Worm (Caenorhabditis elegans) whole organism, L1 larva: ENCODE results near the gene irld-25.
"Not testable (repeated sequence)": the region's sequence is repeated elsewhere in the genome, so short reads cannot be mapped to it uniquely, and the experiment has no call there.

Experiments used
- C04F5.9 ChIP-seq: sonication (generic microtip); optimal IDR thresholded peaks from 2 replicates; lab custom pipeline; 2016; ENCODE audit warnings: missing genetic modification characterization, missing compliant biosample characterization
- C34B4.2 ChIP-seq: sonication (generic microtip); optimal IDR thresholded peaks from 2 replicates; lab custom pipeline; 2017; ENCODE audit warnings: mild to moderate bottlenecking, missing genetic modification characterization, missing compliant biosample characterization
- aha-1 ChIP-seq: fragments of 150-350 bp; optimal IDR thresholded peaks from 2 replicates; lab custom pipeline; 2014; ENCODE audit warnings: missing biosample characterization, missing genetic modification characterization
- alr-1 ChIP-seq: fragments of 200-800 bp; sonication (Bioruptor generic); optimal IDR thresholded peaks from 2 replicates; lab custom pipeline; 2018; ENCODE audit warnings: borderline replicate concordance, mild to moderate bottlenecking, missing genetic modification characterization, missing compliant biosample characterization
- blmp-1 ChIP-seq: fragments of 150-350 bp; optimal IDR thresholded peaks from 2 replicates; lab custom pipeline; 2014; ENCODE audit warnings: missing biosample characterization, missing genetic modification characterization
- ceh-90 ChIP-seq: sonication (generic microtip); optimal IDR thresholded peaks from 2 replicates; lab custom pipeline; 2016; ENCODE audit warnings: missing genetic modification characterization, missing compliant biosample characterization
- ces-1 ChIP-seq: fragments of 150-350 bp; optimal IDR thresholded peaks from 2 replicates; lab custom pipeline; 2014; ENCODE audit warnings: missing biosample characterization, missing genetic modification reagents, missing genetic modification characterization
- dpl-1 ChIP-seq, 3 experiments: fragments of 150-350 bp in 2 of 3; sonication (generic microtip) in 1 of 3; optimal IDR thresholded peaks; 2 replicates each; lab custom pipeline; 2014 to 2017; ENCODE audit warnings: missing biosample characterization in 3 of 3, missing genetic modification characterization in 3 of 3, missing genetic modification reagents in 3 of 3
- dsc-1 ChIP-seq: sonication (generic microtip); optimal IDR thresholded peaks from 2 replicates; lab custom pipeline; 2016; ENCODE audit warnings: mild to moderate bottlenecking, missing genetic modification characterization, missing compliant biosample characterization
- elt-2 ChIP-seq: sonication (generic microtip); optimal IDR thresholded peaks from 2 replicates; lab custom pipeline; 2016; ENCODE audit warnings: missing genetic modification characterization, mild to moderate bottlenecking, inconsistent platforms, missing compliant biosample characterization, missing genetic modification reagents
- fkh-10 ChIP-seq: sonication (generic microtip); optimal IDR thresholded peaks from 2 replicates; lab custom pipeline; 2017; ENCODE audit warnings: missing biosample characterization, missing genetic modification reagents, missing genetic modification characterization
- fkh-8 ChIP-seq: sonication (generic microtip); optimal IDR thresholded peaks from 2 replicates; lab custom pipeline; 2016; ENCODE audit warnings: mild to moderate bottlenecking, missing genetic modification characterization, missing compliant biosample characterization
- hlh-17 ChIP-seq: fragments of 200-800 bp; sonication (Bioruptor generic); optimal IDR thresholded peaks from 2 replicates; lab custom pipeline; 2018; ENCODE audit warnings: missing genetic modification characterization, mild to moderate bottlenecking, missing compliant biosample characterization, moderate library complexity, borderline replicate concordance
- hpl-2 ChIP-seq: fragments of 150-350 bp; optimal IDR thresholded peaks from 2 replicates; lab custom pipeline; 2014; ENCODE audit warnings: missing biosample characterization, missing genetic modification reagents, missing genetic modification characterization
- isw-1 ChIP-seq: fragments of 200-800 bp; sonication (Bioruptor generic); IDR thresholded peaks from 2 replicates; pipeline ENCODE4 v1.3.6; 2022; ENCODE audit warnings: missing genetic modification characterization, missing compliant biosample characterization
- lin-14 ChIP-seq: fragments of 200-800 bp; sonication (Bioruptor generic); optimal IDR thresholded peaks from 2 replicates; lab custom pipeline; 2018; ENCODE audit warnings: mild to moderate bottlenecking, missing genetic modification characterization, moderate library complexity, missing compliant biosample characterization
- lin-39 ChIP-seq: fragments of 150-350 bp; optimal IDR thresholded peaks from 2 replicates; lab custom pipeline; 2014; ENCODE audit warnings: missing biosample characterization, missing genetic modification reagents, missing genetic modification characterization
- nhr-11 ChIP-seq: fragments of 150-350 bp; optimal IDR thresholded peaks from 2 replicates; lab custom pipeline; 2014; ENCODE audit warnings: missing biosample characterization, missing genetic modification characterization
- nhr-12 ChIP-seq: sonication (generic microtip); optimal IDR thresholded peaks from 2 replicates; lab custom pipeline; 2017; ENCODE audit warnings: missing biosample characterization, missing genetic modification characterization
- nhr-237 ChIP-seq: fragments of 150-350 bp; optimal IDR thresholded peaks from 2 replicates; lab custom pipeline; 2014; ENCODE audit warnings: missing biosample characterization, missing genetic modification characterization
- nhr-28 ChIP-seq: fragments of 150-350 bp; optimal IDR thresholded peaks from 2 replicates; lab custom pipeline; 2014; ENCODE audit warnings: missing biosample characterization, missing genetic modification characterization
- nhr-71 ChIP-seq: sonication (generic microtip); optimal IDR thresholded peaks from 2 replicates; lab custom pipeline; 2016; ENCODE audit warnings: mild to moderate bottlenecking, missing genetic modification characterization, moderate library complexity, missing compliant biosample characterization
- nhr-76 ChIP-seq: sonication (generic microtip); optimal IDR thresholded peaks from 2 replicates; lab custom pipeline; 2017; ENCODE audit warnings: missing biosample characterization, missing genetic modification characterization
- nhr-77 ChIP-seq: fragments of 150-350 bp; optimal IDR thresholded peaks from 2 replicates; lab custom pipeline; 2014; ENCODE audit warnings: missing biosample characterization, missing genetic modification characterization
- nhr-84 ChIP-seq: sonication (generic microtip); optimal IDR thresholded peaks from 2 replicates; lab custom pipeline; 2017; ENCODE audit warnings: missing biosample characterization, missing genetic modification characterization
- pax-3 ChIP-seq: fragments of 200-800 bp; sonication (Bioruptor generic); optimal IDR thresholded peaks from 2 replicates; lab custom pipeline; 2018; ENCODE audit warnings: mild to moderate bottlenecking, missing genetic modification characterization, moderate library complexity, missing compliant biosample characterization
- snpc-4 ChIP-seq: fragments of 150-350 bp; optimal IDR thresholded peaks from 2 replicates; lab custom pipeline; 2014; ENCODE audit warnings: missing biosample characterization, missing genetic modification characterization
- snu-23 ChIP-seq: sonication (generic microtip); optimal IDR thresholded peaks from 2 replicates; lab custom pipeline; 2016; ENCODE audit warnings: missing genetic modification characterization, missing compliant biosample characterization
- sptf-1 ChIP-seq: fragments of 150-350 bp; optimal IDR thresholded peaks from 2 replicates; lab custom pipeline; 2014; ENCODE audit warnings: missing biosample characterization, missing genetic modification characterization
- swsn-7 ChIP-seq: sonication (generic microtip); optimal IDR thresholded peaks from 2 replicates; lab custom pipeline; 2016; ENCODE audit warnings: missing genetic modification characterization, missing compliant biosample characterization
- tlp-1 ChIP-seq: fragments of 150-350 bp; optimal IDR thresholded peaks from 2 replicates; lab custom pipeline; 2014; ENCODE audit warnings: missing biosample characterization, missing genetic modification characterization
- unc-130 ChIP-seq: fragments of 150-350 bp; optimal IDR thresholded peaks from 2 replicates; lab custom pipeline; 2017; ENCODE audit warnings: missing biosample characterization, missing genetic modification characterization, inconsistent platforms
- unc-30 ChIP-seq: sonication (generic microtip); optimal IDR thresholded peaks from 2 replicates; lab custom pipeline; 2017; ENCODE audit warnings: missing biosample characterization, missing genetic modification characterization
- zip-4 ChIP-seq: fragments of 200-800 bp; sonication (Bioruptor generic); optimal IDR thresholded peaks from 2 replicates; lab custom pipeline; 2018; ENCODE audit warnings: mild to moderate bottlenecking, missing genetic modification characterization, moderate library complexity, missing compliant biosample characterization
- ztf-4 ChIP-seq: fragments of 150-350 bp; optimal IDR thresholded peaks from 2 replicates; lab custom pipeline; 2014; ENCODE audit warnings: missing biosample characterization, missing genetic modification characterization

irld-25 gene

DNA sequence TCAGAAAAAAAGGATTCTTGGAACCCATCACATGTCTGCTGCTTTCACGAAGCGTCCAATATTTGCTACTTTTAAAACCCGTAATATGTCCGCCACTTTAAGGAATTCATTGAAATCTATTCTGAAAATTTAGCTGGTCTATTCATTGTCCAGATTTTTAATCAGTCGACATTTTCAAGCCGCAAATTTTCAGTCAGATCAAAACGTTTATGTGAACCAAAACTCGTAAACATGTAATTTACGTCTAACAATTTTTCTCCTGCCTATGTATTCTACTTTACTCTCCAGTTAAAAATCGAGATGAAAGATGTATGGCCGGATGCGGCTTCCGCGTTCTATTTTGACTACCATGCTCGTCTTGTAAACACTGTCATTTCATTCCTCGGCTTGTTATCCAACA is 23.5 kb upstream of the irld-25 start, which contains the start of gene srw-1:
Gene srw-1, plus strand, starts transcription at position 301 of the 400 bp plus-strand sequence.
- TF ChIP-seq ceh-90 (tag; lab: Kevin White, UChicago) (no peak), ztf-4 (tag; lab: Kevin White, UChicago) (no peak), fkh-8 (tag; lab: Kevin White, UChicago) (no peak), hlh-17 (GFP tag; lab: Kevin White, UChicago) (no peak), elt-2 (no peak), alr-1 (tag; lab: Kevin White, UChicago) (no peak), lin-39 (tag; lab: Kevin White, UChicago) (no peak), nhr-11 (tag; lab: Kevin White, UChicago) (no peak), nhr-28 (no peak), C34B4.2 (tag; lab: Kevin White, UChicago) (no peak), aha-1 (tag; lab: Kevin White, UChicago) (no peak), C04F5.9 (tag; lab: Kevin White, UChicago) (no peak), lin-14 (GFP tag; lab: Kevin White, UChicago) (no peak), nhr-77 (no peak), dpl-1 (GFP tag; optimal IDR thresholded peaks at IDR 0.05; lab: Kevin White, UChicago) (no peak), tlp-1 (tag; lab: Kevin White, UChicago) (no peak)

DNA sequence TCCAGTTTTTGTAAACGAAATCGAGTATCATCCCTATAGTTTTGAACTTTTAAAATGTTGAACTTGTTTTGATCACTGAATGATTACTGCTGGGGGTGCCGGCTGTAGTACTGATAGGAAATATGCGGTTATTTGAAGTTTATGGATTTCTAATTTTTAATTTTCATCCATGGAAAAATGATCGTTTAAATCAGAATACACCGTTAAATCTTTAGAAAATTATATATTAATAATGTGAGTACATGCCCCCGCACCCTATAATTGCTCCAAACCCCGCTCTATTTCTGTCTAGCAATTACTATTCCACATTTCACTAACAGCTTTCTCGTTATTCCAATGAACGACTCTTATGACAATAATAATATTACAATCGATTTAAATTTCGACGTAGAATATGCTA is 21.7 kb upstream of the irld-25 start, which contains the start of gene Y75B12B.10:
Gene Y75B12B.10, plus strand, starts transcription at position 301 of the 400 bp plus-strand sequence.
- TF ChIP-seq blmp-1 (tag; lab: Kevin White, UChicago), result no peak
- no peak for TF ChIP-seq swsn-7 (tag; lab: Kevin White, UChicago)
- TF ChIP-seq unc-30, result no peak
- TF ChIP-seq nhr-71 (tag; lab: Kevin White, UChicago), result no peak
- TF ChIP-seq hpl-2 (GFP tag; lab: Kevin White, UChicago), result no peak
- no peak for TF ChIP-seq unc-130 (tag; lab: Kevin White, UChicago)
- no peak for TF ChIP-seq nhr-76 (tag; lab: Kevin White, UChicago)
- TF ChIP-seq isw-1 (GFP tag; lab: Robert Waterston, UW), result no peak
- TF ChIP-seq pax-3 (tag; lab: Kevin White, UChicago), result no peak
- TF ChIP-seq ces-1 (GFP tag; lab: Kevin White, UChicago), result no peak
- TF ChIP-seq nhr-84 (tag; lab: Kevin White, UChicago), result no peak
- no peak for TF ChIP-seq nhr-28
- no peak for TF ChIP-seq nhr-12 (tag; lab: Kevin White, UChicago)
- no peak for TF ChIP-seq hlh-17 (GFP tag; lab: Kevin White, UChicago)
- TF ChIP-seq zip-4 (GFP tag; lab: Kevin White, UChicago), result no peak
- TF ChIP-seq ztf-4 (tag; lab: Kevin White, UChicago), result no peak
- no peak for TF ChIP-seq C34B4.2 (tag; lab: Kevin White, UChicago)
- TF ChIP-seq, all 84 proteins: peak for 0

DNA sequence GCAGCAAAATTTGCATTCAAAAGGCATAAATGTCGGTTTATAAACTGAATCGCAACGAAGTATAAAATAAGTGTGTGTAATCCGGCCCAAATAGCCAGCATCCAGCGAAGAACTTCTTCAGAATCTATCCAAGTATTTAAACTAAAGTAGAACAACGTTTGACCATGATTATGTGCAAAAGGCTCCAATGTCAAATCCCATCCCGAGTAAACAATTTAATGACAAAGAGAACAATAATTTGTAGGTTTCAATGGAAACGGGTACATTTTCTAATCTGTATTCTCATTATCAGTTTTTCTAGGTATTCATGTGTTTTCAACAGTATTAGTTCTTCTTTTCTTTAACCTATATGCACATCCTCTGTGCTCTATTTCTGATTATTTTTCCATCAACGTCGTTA is 13.7 kb upstream of the irld-25 start, which contains the start of gene C41G6.12:
Gene C41G6.12, minus strand, starts transcription at position 101 of the 400 bp plus-strand sequence.
- not testable (repeated sequence) for TF ChIP-seq snpc-4, nhr-237, sptf-1 (tag; lab: Kevin White, UChicago)

DNA sequence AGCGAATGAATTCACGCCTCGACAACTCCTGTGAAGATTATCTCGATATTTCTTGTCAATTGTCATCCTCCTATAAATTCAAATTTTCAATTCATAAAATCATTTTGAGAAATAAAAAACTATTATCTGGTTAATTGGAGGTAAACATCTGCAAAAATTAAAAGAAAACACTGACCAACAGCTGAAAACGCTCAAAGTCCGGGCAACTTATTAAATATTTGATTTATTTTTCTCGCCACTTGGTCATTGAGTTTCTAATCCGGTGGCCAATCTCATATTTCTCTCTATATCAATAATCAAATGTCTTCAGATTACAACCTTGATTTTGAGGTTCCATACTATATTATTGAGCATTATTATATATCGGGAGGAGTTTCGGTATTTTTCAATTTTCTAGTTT is 9.6 kb upstream of the irld-25 start, which contains the start of gene sri-24:
Gene sri-24, plus strand, starts transcription at position 301 of the 400 bp plus-strand sequence.
- TF ChIP-seq snu-23 (GFP tag; lab: Kevin White, UChicago); fkh-10 (GFP tag; lab: Kevin White, UChicago); dsc-1 (tag; lab: Kevin White, UChicago): not testable (repeated sequence)
